Worm (Caenorhabditis elegans) whole organism, L4/young adult: Measurements from ENCODE around the gene C04F6.9.

Source experiments
- W03F9.2 ChIP-seq: fragments of 150-350 bp; optimal IDR thresholded peaks from 2 replicates; lab custom pipeline; 2014; ENCODE audit warnings: missing biosample characterization, missing genetic modification characterization
- dao-5 ChIP-seq: sonication (generic microtip); optimal IDR thresholded peaks from 2 replicates; lab custom pipeline; 2016; ENCODE audit warnings: missing genotype, missing genetic modification characterization, moderate library complexity, missing compliant biosample characterization
- him-1 ChIP-seq: sonication (generic microtip); optimal IDR thresholded peaks from 2 replicates; lab custom pipeline; 2016; ENCODE audit warnings: missing genotype, missing genetic modification reagents, missing genetic modification characterization, missing compliant biosample characterization

The C04F6.9 gene

DNA sequence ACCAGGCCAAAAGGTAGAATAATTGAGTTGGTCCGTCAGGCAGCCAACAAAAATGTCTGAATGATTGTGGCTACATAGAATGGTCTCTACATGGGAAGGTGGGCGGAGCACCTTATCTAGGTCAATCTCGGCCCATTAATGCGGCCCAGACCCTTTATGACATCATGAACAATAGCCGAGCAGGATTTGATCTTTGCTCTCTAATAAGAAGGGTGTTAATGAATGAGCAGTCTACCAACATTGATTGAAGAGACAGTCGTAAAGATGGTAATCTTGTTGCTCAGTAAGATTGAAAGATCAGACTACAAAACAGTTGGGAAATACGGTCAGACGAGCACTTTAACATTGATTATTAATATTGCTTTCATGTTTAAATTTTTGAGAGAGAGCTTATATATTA lies 1.4 kb upstream of the C04F6.9 start:
- TF ChIP-seq him-1 (no peak), dao-5 (tag; lab: Kevin White, UChicago) (no peak), W03F9.2 (tag; lab: Kevin White, UChicago) (no peak)

DNA sequence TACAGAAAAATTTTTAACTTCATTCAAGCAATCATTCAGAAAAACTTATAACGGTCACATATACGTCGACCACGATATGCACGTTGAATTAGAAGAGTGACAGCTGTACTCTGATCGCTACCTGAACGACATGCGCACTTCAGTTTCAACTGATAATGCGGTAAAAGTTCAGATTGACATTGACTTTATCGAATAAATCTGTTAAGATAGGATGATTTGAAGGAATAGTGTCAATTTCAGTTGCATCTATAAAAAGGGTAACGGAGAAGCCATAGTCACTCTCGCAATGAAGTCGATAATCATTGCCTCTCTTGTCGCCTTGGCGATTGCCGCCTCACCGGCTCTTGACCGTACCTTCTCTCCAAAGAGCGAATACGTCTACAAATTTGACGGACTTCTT lies 1.4 kb downstream of the C04F6.9 start, which contains the start of gene vit-5:
vit-5 (plus strand) TSS at position 277 of the 400 bp plus-strand sequence.
- TF ChIP-seq W03F9.2 (tag; lab: Kevin White, UChicago) (no peak), dao-5 (tag; lab: Kevin White, UChicago) (no peak), him-1 (no peak)

DNA sequence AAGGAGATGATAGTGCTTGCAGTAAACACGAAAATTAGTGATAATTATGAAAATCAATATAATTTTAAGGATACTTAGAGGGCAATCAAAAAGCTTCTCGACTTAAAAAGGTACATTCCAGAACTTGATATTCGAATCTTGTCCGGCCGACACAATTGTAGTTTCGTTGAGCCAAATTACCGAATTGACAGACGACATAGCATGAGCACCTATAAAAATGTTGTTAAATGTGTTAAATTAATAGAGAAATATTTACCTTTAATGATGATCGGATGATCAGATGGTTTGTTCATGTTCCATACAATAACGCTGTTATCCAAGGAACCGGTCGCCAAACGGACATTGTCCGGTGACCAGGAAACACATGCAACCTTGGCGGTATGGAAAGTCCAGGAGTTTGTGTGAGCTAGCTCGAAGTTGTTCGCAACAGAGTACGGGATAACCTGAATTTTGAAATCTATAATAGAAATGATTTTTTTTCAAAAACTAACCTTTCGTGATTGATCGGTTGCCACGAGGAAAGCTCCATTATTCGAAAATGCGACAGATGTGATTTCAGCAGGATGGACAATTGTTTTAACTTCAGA lies 7.0 kb downstream of the C04F6.9 start:
- TF ChIP-seq W03F9.2 (tag; lab: Kevin White, UChicago) (no peak), dao-5 (tag; lab: Kevin White, UChicago) (no peak), him-1 (no peak)

DNA sequence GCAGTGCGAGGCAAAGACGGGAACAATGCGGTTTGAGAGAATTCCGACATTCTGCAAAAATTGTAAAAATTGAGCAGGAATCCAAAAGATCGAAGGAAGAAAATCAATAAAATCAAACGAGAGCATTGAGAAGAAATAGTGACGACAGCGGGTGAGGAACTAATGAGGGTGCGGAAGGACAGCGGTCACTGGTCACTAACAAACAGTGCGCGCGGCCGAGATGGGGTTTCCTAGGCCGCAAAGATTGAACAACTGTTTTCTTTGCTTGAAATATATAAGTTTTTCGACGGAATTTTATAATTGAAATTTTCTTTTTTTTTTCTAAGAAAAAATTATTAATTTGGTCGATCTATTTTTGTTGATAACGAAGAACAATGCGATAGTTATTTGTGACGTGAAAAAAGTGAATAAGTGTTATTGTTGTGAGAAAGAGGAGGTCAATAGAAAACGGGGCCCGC lies 9.8 kb downstream of the C04F6.9 start, which contains the start of gene unc-78:
unc-78 (minus strand) TSS at position 51 of the 458 bp plus-strand sequence.
- no peak for TF ChIP-seq him-1
- TF ChIP-seq W03F9.2 (tag; lab: Kevin White, UChicago): no peak
- no peak for TF ChIP-seq dao-5 (tag; lab: Kevin White, UChicago)

DNA sequence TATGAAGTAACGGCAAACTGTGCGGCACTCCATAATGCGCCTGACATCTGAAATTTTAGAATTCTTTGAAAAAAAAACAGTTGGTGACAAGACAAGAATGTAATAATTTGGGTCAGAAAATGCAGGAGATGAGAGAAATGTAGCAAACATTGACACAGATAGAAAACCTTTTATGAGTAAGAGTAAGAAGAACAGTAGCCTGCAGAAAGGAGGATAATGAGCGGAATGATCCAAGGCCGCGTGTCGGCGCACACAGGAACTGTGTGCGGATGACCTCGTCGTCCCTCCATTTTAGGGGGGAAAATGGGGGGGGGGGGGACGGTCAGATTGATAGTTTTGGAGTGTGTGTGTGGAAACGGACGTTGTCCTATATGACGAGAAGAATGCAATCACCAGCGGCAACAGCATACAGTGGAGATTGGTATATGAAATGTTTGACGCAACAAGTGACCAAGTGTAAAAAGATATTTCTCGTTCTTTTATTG lies 12.9 kb downstream of the C04F6.9 start, which contains the start of gene dhs-27:
dhs-27 (minus strand) TSS at position 51 of the 485 bp plus-strand sequence.
- TF ChIP-seq dao-5 (tag; lab: Kevin White, UChicago) (no peak), him-1 (no peak), W03F9.2 (tag; lab: Kevin White, UChicago) (no peak)

DNA sequence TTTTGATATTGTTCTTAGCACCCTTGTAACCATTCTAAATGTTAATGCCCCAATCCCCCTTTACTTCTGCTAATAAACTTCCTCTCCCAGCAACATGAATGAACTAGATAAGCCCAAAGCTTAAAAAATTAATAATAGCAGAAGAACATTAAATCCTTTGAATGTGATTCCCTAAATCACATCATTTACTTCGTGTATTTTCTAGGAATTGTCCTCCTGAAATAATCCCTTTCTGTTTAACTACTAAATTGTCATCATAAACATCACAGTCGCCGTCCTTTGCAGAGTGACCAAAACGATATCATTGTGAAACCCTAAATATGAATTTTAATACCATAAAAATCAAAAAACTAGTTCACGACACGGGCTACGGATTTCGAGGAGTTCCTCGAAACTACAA lies 14.3 kb downstream of the C04F6.9 start:
- TF ChIP-seq W03F9.2 (tag; lab: Kevin White, UChicago) (no peak), dao-5 (tag; lab: Kevin White, UChicago) (no peak), him-1 (no peak)

DNA sequence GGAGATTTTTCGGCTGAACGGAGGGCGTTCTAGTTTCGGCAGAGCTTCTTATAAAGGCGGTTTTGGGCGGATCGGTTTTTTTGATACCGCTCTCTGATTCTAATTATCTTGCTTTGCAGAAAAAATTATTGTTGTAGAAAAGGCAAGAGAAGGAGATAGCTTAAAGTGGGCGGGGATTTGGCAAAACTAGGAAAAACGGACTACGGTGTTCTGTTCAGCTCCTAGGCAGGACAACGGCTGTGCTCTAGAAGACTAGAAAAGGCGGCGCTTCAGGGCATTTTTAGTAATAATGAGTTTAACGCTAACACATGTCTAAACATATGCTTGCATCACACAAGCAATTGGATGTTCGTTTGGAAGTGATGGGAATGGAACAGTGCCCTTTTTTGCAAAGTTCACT lies 17.3 kb downstream of the C04F6.9 start, which contains the start of gene C04F6.7:
C04F6.7 (minus strand) TSS at position 101 of the 400 bp plus-strand sequence.
- TF ChIP-seq dao-5 (tag; lab: Kevin White, UChicago) (no peak), W03F9.2 (tag; lab: Kevin White, UChicago) (no peak), him-1 (no peak)

DNA sequence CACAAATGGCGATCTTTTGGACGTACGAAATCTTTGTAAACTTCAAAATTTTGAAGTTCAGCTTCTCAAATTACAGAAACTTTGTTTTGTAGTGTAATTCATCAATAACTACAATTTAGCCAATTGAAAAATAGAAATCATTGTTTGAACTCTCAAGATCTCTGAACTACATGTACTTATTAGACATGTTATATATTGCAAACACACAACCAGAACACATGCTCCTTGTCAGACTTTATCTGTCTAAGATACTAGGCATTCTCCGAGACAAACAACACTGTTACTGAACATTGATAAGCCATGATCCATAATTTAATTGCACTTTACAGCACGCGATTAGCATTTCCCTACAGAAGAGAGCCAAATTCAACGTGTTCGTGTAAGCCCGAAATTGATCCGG lies 22.7 kb downstream of the C04F6.9 start, which contains the start of gene ZK813.6:
ZK813.6 (plus strand) TSS at position 301 of the 400 bp plus-strand sequence.
- no peak for TF ChIP-seq W03F9.2 (tag; lab: Kevin White, UChicago)
- no peak for TF ChIP-seq him-1
- no peak for TF ChIP-seq dao-5 (tag; lab: Kevin White, UChicago)

DNA sequence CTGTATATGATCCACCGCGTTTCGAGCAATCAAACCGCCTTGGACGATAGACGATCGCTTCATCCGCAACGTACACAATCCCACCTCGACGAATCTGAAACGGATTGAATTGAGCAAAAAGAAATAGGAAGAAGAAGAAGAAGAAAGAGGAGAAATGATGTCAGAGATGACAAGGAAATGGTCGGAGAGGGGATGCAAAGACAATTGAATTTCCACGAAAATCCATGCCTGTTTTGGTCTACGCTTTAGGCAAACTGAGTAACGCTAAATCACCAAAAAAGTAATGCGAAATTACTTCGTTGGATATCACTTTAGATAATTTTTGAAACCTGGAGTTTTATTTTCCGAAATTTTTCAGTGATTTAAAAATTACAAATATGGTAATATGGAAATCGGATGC lies 27.3 kb downstream of the C04F6.9 start:
- TF ChIP-seq him-1 (no peak), dao-5 (tag; lab: Kevin White, UChicago) (no peak), W03F9.2 (tag; lab: Kevin White, UChicago) (no peak)

DNA sequence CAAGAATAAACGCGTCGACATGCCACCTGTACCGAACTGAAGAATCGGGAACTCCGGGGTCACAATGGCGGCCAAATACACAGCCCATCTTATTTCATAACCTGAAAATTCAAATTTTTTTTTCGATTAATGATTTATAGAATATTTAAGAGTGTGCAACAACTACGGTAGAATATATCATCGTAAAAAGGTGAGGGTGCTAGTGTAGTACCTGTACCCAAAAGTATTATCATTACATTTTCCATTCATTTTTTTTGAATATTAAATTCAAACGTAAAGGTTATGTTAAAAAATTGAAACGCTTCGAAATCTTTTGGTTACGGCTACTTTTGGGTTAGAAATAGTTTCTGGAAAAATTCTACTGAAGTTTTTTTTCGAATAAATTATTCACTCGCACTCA lies 28.2 kb downstream of the C04F6.9 start, which contains the start of gene ZK813.4:
ZK813.4 (minus strand) TSS at position 101 of the 400 bp plus-strand sequence.
- TF ChIP-seq dao-5 (tag; lab: Kevin White, UChicago) (no peak), W03F9.2 (tag; lab: Kevin White, UChicago) (no peak), him-1 (no peak)

DNA sequence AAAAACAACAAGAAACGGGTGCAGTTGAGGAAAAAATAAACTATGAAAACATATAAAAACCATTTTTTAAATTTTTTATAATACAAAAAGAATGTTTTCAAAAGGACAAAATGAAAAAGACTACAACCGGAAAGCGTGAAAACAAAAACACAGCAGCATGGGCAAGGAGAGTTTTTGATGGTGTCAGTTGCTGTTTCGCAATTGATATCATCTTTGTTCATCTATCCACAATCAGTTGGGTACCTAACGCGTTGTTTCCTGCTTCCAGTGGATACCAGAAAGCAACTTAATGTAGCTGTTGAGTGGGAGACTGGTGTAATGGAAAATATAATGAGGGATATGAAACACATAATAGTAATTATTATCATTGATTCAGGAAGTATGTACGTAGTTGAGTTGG lies 38.0 kb downstream of the C04F6.9 start:
- TF ChIP-seq him-1 (no peak), dao-5 (tag; lab: Kevin White, UChicago) (no peak), W03F9.2 (tag; lab: Kevin White, UChicago) (no peak)

DNA sequence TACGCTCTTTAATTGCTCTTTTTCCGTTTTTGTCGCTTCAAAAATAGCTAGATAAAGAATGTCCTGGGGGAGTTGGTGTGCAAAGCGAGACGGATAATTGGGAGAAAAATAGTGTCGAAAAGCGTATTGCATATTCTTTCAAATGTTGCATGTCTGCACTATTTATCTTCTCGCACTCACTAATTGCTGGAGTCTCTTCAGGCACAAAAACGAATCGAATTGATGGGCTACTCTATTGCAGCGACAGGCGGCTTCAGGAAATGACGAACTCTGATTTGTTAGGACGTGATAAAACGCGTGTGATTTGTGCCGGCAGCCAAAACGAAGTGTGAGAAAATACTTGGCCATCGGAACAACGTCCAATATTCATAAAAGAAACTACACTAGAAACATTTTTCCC lies 38.5 kb downstream of the C04F6.9 start:
- TF ChIP-seq dao-5 (tag; lab: Kevin White, UChicago) (no peak), W03F9.2 (tag; lab: Kevin White, UChicago) (no peak), him-1 (no peak)

DNA sequence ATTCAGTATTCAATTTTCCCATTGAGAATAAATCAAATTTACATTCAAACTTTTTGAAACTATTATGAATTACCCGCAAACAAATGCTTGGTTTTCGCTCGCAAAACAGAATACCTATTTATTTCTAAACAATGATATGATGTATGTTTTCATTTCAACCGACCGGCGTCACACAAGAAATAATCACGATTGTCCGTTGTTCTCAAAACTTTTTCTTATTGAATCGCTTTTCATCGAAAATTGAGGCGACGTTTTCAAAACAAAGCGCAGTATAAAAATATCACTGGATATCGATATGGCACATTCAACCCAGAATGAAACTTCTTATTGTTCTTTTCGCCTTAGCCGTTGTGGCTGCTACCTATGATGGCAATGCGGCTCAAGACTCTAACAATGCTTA lies 39.7 kb downstream of the C04F6.9 start, which contains the start of gene ZK813.3:
ZK813.3 (plus strand) TSS at position 301 of the 400 bp plus-strand sequence.
- TF ChIP-seq W03F9.2 (tag; lab: Kevin White, UChicago): no peak
- no peak for TF ChIP-seq dao-5 (tag; lab: Kevin White, UChicago)
- no peak for TF ChIP-seq him-1

DNA sequence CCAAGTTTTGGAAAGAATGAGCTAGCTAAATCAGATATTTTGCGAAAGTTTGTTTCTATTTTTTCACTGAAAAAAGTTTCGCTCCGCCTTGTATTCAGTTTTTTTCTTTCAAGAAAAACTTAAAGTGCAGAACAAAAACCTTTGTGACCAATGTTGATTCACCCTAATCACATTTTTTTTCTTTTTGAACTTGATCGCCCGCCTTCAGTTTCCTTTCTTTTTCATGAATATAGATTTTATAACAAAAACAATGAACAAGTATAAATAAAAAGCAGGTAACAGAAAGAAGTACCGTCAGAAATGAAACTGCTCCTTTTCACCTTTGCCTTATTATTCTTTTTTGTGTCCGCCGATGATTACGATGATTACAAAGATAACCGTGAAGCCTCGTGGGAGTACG lies 41.7 kb downstream of the C04F6.9 start, which contains the start of gene ZK813.2:
ZK813.2 (plus strand) TSS at position 301 of the 400 bp plus-strand sequence.
- no peak for TF ChIP-seq him-1
- no peak for TF ChIP-seq W03F9.2 (tag; lab: Kevin White, UChicago)
- TF ChIP-seq dao-5 (tag; lab: Kevin White, UChicago): no peak
